Fruit fly (Drosophila melanogaster) whole organism, wandering third instar larva: ENCODE results near the gene Pde6.

Experiments used
- Dfd ChIP-seq: fragments of >200 bp; optimal IDR thresholded peaks from 2 replicates; lab custom pipeline; 2017; ENCODE audit warnings: missing biosample characterization, missing genetic modification characterization
- GATAd ChIP-seq: sonication (Bioruptor generic); optimal IDR thresholded peaks from 2 replicates; lab custom pipeline; 2016; ENCODE audit warnings: missing biosample characterization, missing genetic modification characterization
- HLH106 ChIP-seq: fragments of 200-800 bp; optimal IDR thresholded peaks from 3 replicates; lab custom pipeline; 2019; ENCODE audit warnings: missing biosample characterization, mild to moderate bottlenecking, missing genetic modification characterization, moderate library complexity
- OdsH ChIP-seq: fragments of 200-800 bp; sonication (Bioruptor generic); optimal IDR thresholded peaks from 2 replicates; lab custom pipeline; 2016; ENCODE audit warnings: missing biosample characterization, mild to moderate bottlenecking, missing genetic modification characterization
- Vsx2 ChIP-seq: fragments of 200-300, 225-300 bp; sonication (Bioruptor generic); optimal IDR thresholded peaks from 2 replicates; lab custom pipeline; 2018; ENCODE audit warnings: missing biosample characterization, missing genetic modification characterization; ENCODE audit not compliant: partially characterized antibody
- brk ChIP-seq: fragments of 200-800 bp; sonication (Bioruptor generic); optimal IDR thresholded peaks from 2 replicates; lab custom pipeline; 2016; ENCODE audit warnings: missing biosample characterization, mild to moderate bottlenecking, missing genetic modification characterization
- foxo ChIP-seq, 2 experiments: fragments of 200-800 bp; sonication (Bioruptor generic); optimal IDR thresholded peaks; 2 replicates in 1 of 2; 3 replicates in 1 of 2; lab custom pipeline; 2016 to 2017; ENCODE audit warnings: missing biosample characterization in 2 of 2, missing genetic modification characterization in 2 of 2
- h ChIP-seq: fragments of 200-800 bp; sonication (Bioruptor generic); optimal IDR thresholded peaks from 3 replicates; lab custom pipeline; 2016; ENCODE audit warnings: missing biosample characterization, mild to moderate bottlenecking, missing genetic modification characterization
- lola ChIP-seq: fragments of >200 bp; optimal IDR thresholded peaks from 2 replicates; lab custom pipeline; 2017; ENCODE audit warnings: missing biosample characterization, missing genetic modification characterization
- psq ChIP-seq: fragments of 200-800 bp; sonication (Bioruptor generic); optimal IDR thresholded peaks from 3 replicates; lab custom pipeline; 2017; ENCODE audit warnings: missing biosample characterization, mild to moderate bottlenecking, missing genetic modification characterization, moderate library complexity

DNA sequence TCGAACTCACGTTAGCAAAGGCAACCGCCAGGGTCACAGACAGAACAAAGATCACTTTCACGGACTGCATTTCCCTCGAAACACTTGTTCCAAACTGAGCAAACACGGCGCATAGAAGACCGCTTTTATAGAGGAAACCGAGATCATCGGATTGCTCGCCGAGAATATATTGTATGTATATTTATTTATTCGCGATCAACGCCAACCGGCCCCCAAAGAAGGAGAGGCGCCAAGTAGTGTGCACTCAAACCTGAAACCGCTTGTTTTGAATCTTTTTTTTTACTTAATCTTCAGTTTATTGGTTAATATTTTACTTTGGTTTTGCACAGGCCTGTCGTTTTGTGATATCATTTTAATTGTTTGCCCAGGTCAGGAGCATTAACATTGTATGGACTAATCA, 9.2 kb upstream of the Pde6 start, which contains the start of gene CG31313:
- no peak for TF ChIP-seq Dfd (GFP tag; lab: Kevin White, UChicago)
- no peak for TF ChIP-seq GATAd (GFP tag; lab: Kevin White, UChicago)
- no peak for TF ChIP-seq brk (GFP tag; lab: Kevin White, UChicago)
- TF ChIP-seq Vsx2 = no peak
- TF ChIP-seq lola (GFP tag; lab: Kevin White, UChicago) = no peak
- TF ChIP-seq h (GFP tag; lab: Kevin White, UChicago) = no peak
- TF ChIP-seq OdsH (GFP tag; lab: Kevin White, UChicago) = no peak
- no peak for TF ChIP-seq psq (GFP tag; lab: Kevin White, UChicago)
- TF ChIP-seq HLH106 (tag; lab: Kevin White, UChicago) = no peak
- no peak for TF ChIP-seq foxo (GFP tag; optimal IDR thresholded peaks at IDR 0.05; lab: Kevin White, UChicago)
